Fruit fly (Drosophila melanogaster) whole organism, embryonic: Measurements from ENCODE around the gene CG7069.

Experiments used
- Antp ChIP-seq: fragments of 200-800 bp; sonication (Bioruptor generic); optimal IDR thresholded peaks from 3 replicates; lab custom pipeline; 2016; ENCODE audit warnings: missing biosample characterization, missing genetic modification characterization
- Asciz ChIP-seq: fragments of 200-800 bp; sonication (Bioruptor generic); optimal IDR thresholded peaks from 2 replicates; lab custom pipeline; 2017; ENCODE audit warnings: missing biosample characterization, mild to moderate bottlenecking, missing genetic modification characterization, missing genetic modification reagents
- Atf3 ChIP-seq: fragments of 200-800 bp; sonication (Bioruptor generic); optimal IDR thresholded peaks from 3 replicates; lab custom pipeline; 2016; ENCODE audit warnings: missing biosample characterization, missing genetic modification characterization
- CG10267 ChIP-seq: fragments of 200-800 bp; sonication (Bioruptor generic); optimal IDR thresholded peaks from 2 replicates; lab custom pipeline; 2018; ENCODE audit warnings: missing biosample characterization, mild to moderate bottlenecking, missing genetic modification characterization, moderate library complexity
- CG10321 ChIP-seq: fragments of 200-800 bp; sonication (Bioruptor generic); IDR thresholded peaks from 2 replicates; pipeline ENCODE4 v1.3.6; 2022; ENCODE audit warnings: missing biosample characterization, missing genetic modification characterization
- CG11247 ChIP-seq: fragments of 200-800 bp; sonication (Bioruptor generic); IDR thresholded peaks from 2 replicates; pipeline ENCODE4 v1.3.6; 2022; ENCODE audit warnings: missing biosample characterization, missing genetic modification characterization
- CG11560 ChIP-seq: fragments of 200-800 bp; sonication (Bioruptor generic); IDR thresholded peaks from 3 replicates; pipeline ENCODE4 v1.3.6; 2022; ENCODE audit warnings: missing biosample characterization, missing genetic modification characterization
- CG12659 ChIP-seq: fragments of 200-800 bp; sonication (Bioruptor generic); optimal IDR thresholded peaks from 3 replicates; lab custom pipeline; 2017; ENCODE audit warnings: mild to moderate bottlenecking, missing biosample characterization, missing genetic modification reagents, missing genetic modification characterization
- CG12744 ChIP-seq: fragments of 200-800 bp; sonication (Bioruptor generic); optimal IDR thresholded peaks from 2 replicates; lab custom pipeline; 2016; ENCODE audit warnings: missing biosample characterization, missing genetic modification characterization
- CG12769 ChIP-seq: fragments of 200-800 bp; sonication (Bioruptor generic); optimal IDR thresholded peaks from 2 replicates; lab custom pipeline; 2019; ENCODE audit warnings: missing biosample characterization, mild to moderate bottlenecking, missing genetic modification characterization, moderate library complexity
- CG13287 ChIP-seq: fragments of 200-800 bp; sonication (Bioruptor generic); IDR thresholded peaks from 2 replicates; pipeline ENCODE4 v1.3.6; 2022; ENCODE audit warnings: missing biosample characterization, missing genetic modification characterization; ENCODE audit not compliant: partially characterized antibody
- CG14667 ChIP-seq: fragments of 200-800 bp; sonication (Bioruptor generic); IDR thresholded peaks from 2 replicates; pipeline ENCODE4 v1.3.6; 2022; ENCODE audit warnings: missing biosample characterization, missing genetic modification characterization
- CG14860 ChIP-seq: fragments of 200-800 bp; sonication (Bioruptor generic); IDR thresholded peaks from 3 replicates; pipeline ENCODE4 v1.3.6; 2022; ENCODE audit warnings: missing biosample characterization, missing genetic modification characterization; ENCODE audit not compliant: partially characterized antibody
- CG15696 ChIP-seq: fragments of 200-800 bp; sonication (Bioruptor generic); optimal IDR thresholded peaks from 2 replicates; lab custom pipeline; 2019; ENCODE audit warnings: missing biosample characterization, mild to moderate bottlenecking, missing genetic modification characterization, moderate library complexity
- CG1602 ChIP-seq: fragments of 200-800 bp; sonication (Bioruptor generic); optimal IDR thresholded peaks from 3 replicates; lab custom pipeline; 2016; ENCODE audit warnings: missing biosample characterization, missing genetic modification characterization
- CG1603 ChIP-seq: fragments of 200-800 bp; sonication (Bioruptor generic); optimal IDR thresholded peaks from 2 replicates; lab custom pipeline; 2019; ENCODE audit warnings: missing biosample characterization, mild to moderate bottlenecking, missing genetic modification characterization, moderate library complexity
- CG17612 ChIP-seq: fragments of 200-800 bp; sonication (Bioruptor generic); IDR thresholded peaks from 2 replicates; pipeline ENCODE4 v1.3.6; 2022; ENCODE audit warnings: missing biosample characterization, missing genetic modification characterization
- CG2116 ChIP-seq: fragments of 200-800 bp; sonication (Bioruptor generic); optimal IDR thresholded peaks from 3 replicates; lab custom pipeline; 2018; ENCODE audit warnings: missing biosample characterization, mild to moderate bottlenecking, missing genetic modification characterization
- CG30020 ChIP-seq: fragments of 200-800 bp; optimal IDR thresholded peaks from 2 replicates; lab custom pipeline; 2019; ENCODE audit warnings: missing biosample characterization, mild to moderate bottlenecking, missing genetic modification characterization, moderate library complexity
- CG3163 ChIP-seq: fragments of 200-800 bp; sonication (Bioruptor generic); optimal IDR thresholded peaks from 3 replicates; lab custom pipeline; 2016; ENCODE audit warnings: missing biosample characterization, missing genetic modification characterization
- CG3838 ChIP-seq: fragments of 200-800 bp; sonication (Bioruptor generic); optimal IDR thresholded peaks from 3 replicates; lab custom pipeline; 2016; ENCODE audit warnings: missing biosample characterization, missing genetic modification characterization
- CG4617 ChIP-seq: fragments of 200-800 bp; sonication (Bioruptor generic); optimal IDR thresholded peaks from 3 replicates; lab custom pipeline; 2016; ENCODE audit warnings: missing biosample characterization, missing genetic modification characterization, borderline replicate concordance
- CG6254 ChIP-seq: fragments of 200-800 bp; sonication (Bioruptor generic); optimal IDR thresholded peaks from 3 replicates; lab custom pipeline; 2017; ENCODE audit warnings: mild to moderate bottlenecking, missing biosample characterization, missing genetic modification reagents, missing genetic modification characterization
- CG6765 ChIP-seq: fragments of 200-800 bp; sonication (Bioruptor generic); optimal IDR thresholded peaks from 3 replicates; lab custom pipeline; 2017; ENCODE audit warnings: missing biosample characterization, mild to moderate bottlenecking, missing genetic modification characterization
- CG8281 ChIP-seq: fragments of 200-800 bp; sonication (Bioruptor generic); optimal IDR thresholded peaks from 2 replicates; lab custom pipeline; 2018; ENCODE audit warnings: missing biosample characterization, mild to moderate bottlenecking, missing genetic modification characterization, moderate library complexity
- CG8388 ChIP-seq: fragments of 200-800 bp; sonication (Bioruptor generic); optimal IDR thresholded peaks from 2 replicates; lab custom pipeline; 2019; ENCODE audit warnings: missing biosample characterization, mild to moderate bottlenecking, missing genetic modification characterization, moderate library complexity
- CG9797 ChIP-seq: fragments of 200-800 bp; sonication (Bioruptor generic); optimal IDR thresholded peaks from 3 replicates; lab custom pipeline; 2018; ENCODE audit warnings: missing biosample characterization, mild to moderate bottlenecking, missing genetic modification characterization
- Chrac-16 ChIP-seq: fragments of 200-800 bp; sonication (Bioruptor generic); optimal IDR thresholded peaks from 3 replicates; lab custom pipeline; 2016; ENCODE audit warnings: missing biosample characterization, missing genetic modification characterization
- D19A ChIP-seq: fragments of 200-800 bp; optimal IDR thresholded peaks from 3 replicates; lab custom pipeline; 2019; ENCODE audit warnings: missing biosample characterization, mild to moderate bottlenecking, missing genetic modification characterization, moderate library complexity
- E2f1 ChIP-seq: fragments of 200-800 bp; sonication (Bioruptor generic); IDR thresholded peaks from 2 replicates; pipeline ENCODE4 v1.3.6; 2022; ENCODE audit warnings: missing biosample characterization, missing genetic modification characterization
- Eip74EF ChIP-seq, 2 experiments: fragments of 200-800 bp in 1 of 2; fragments of >200 bp in 1 of 2; sonication (Bioruptor generic) in 1 of 2; optimal IDR thresholded peaks; 2 replicates each; lab custom pipeline; 2017 to 2019; ENCODE audit warnings: missing biosample characterization in 2 of 2, missing genetic modification characterization in 2 of 2, mild to moderate bottlenecking in 1 of 2, moderate library complexity in 1 of 2
- Gug ChIP-seq: fragments of 200-800 bp; sonication (Bioruptor generic); IDR thresholded peaks from 4 replicates; pipeline ENCODE4 v1.3.6; 2022; ENCODE audit warnings: missing biosample characterization, missing genetic modification characterization
- Sox102F ChIP-seq: fragments of 200-800 bp; sonication (Bioruptor generic); optimal IDR thresholded peaks from 2 replicates; lab custom pipeline; 2018; ENCODE audit warnings: missing biosample characterization, mild to moderate bottlenecking, missing genetic modification characterization, moderate library complexity
- Vsx1 ChIP-seq: fragments of 200-800 bp; sonication (Bioruptor generic); optimal IDR thresholded peaks from 2 replicates; lab custom pipeline; 2017; ENCODE audit warnings: missing biosample characterization, mild to moderate bottlenecking, missing genetic modification characterization, missing genetic modification reagents
- ash1 ChIP-seq: fragments of 200-800 bp; sonication (Bioruptor generic); optimal IDR thresholded peaks from 2 replicates; lab custom pipeline; 2018; ENCODE audit warnings: missing biosample characterization, mild to moderate bottlenecking, missing genetic modification characterization
- cas ChIP-seq: fragments of 200-800 bp; sonication (Bioruptor generic); IDR thresholded peaks from 2 replicates; pipeline ENCODE4 v1.3.6; 2022; ENCODE audit warnings: missing biosample characterization, missing genetic modification characterization
- cwo ChIP-seq: fragments of 200-800 bp; sonication (Bioruptor generic); optimal IDR thresholded peaks from 3 replicates; lab custom pipeline; 2017; ENCODE audit warnings: missing biosample characterization, missing genetic modification characterization, mild to moderate bottlenecking, moderate library complexity, missing genetic modification reagents
- en ChIP-seq: fragments of 200-800 bp; sonication (Bioruptor generic); optimal IDR thresholded peaks from 2 replicates; lab custom pipeline; 2016; ENCODE audit warnings: missing biosample characterization, missing genetic modification characterization
- inv ChIP-seq: fragments of 200-800 bp; sonication (Bioruptor generic); IDR thresholded peaks from 2 replicates; pipeline ENCODE4 v1.3.6; 2022; ENCODE audit warnings: missing biosample characterization, missing genetic modification characterization; ENCODE audit not compliant: partially characterized antibody
- kni ChIP-seq: fragments of 200-800 bp; sonication (Bioruptor generic); optimal IDR thresholded peaks from 3 replicates; lab custom pipeline; 2017; ENCODE audit warnings: mild to moderate bottlenecking, missing biosample characterization, missing genetic modification reagents, missing genetic modification characterization
- luna ChIP-seq: fragments of 200-800 bp; sonication (Bioruptor generic); optimal IDR thresholded peaks from 2 replicates; lab custom pipeline; 2016; ENCODE audit warnings: missing biosample characterization, missing genetic modification characterization
- mam ChIP-seq: fragments of 200-800 bp; sonication (Bioruptor generic); optimal IDR thresholded peaks from 3 replicates; lab custom pipeline; 2016; ENCODE audit warnings: missing biosample characterization, missing genetic modification characterization
- nau ChIP-seq: fragments of 200-800 bp; sonication (Bioruptor generic); optimal IDR thresholded peaks from 3 replicates; lab custom pipeline; 2017; ENCODE audit warnings: missing biosample characterization, mild to moderate bottlenecking, missing genetic modification characterization, missing genetic modification reagents
- pita ChIP-seq: fragments of 200-800 bp; sonication (Bioruptor generic); optimal IDR thresholded peaks from 2 replicates; lab custom pipeline; 2017; ENCODE audit warnings: missing biosample characterization, mild to moderate bottlenecking, missing genetic modification characterization
- pzg ChIP-seq: fragments of 200-800 bp; sonication (Bioruptor generic); optimal IDR thresholded peaks from 3 replicates; lab custom pipeline; 2018; ENCODE audit warnings: missing biosample characterization, mild to moderate bottlenecking, missing genetic modification characterization, moderate library complexity
- sim ChIP-seq: fragments of 200-800 bp; sonication (Bioruptor generic); IDR thresholded peaks from 2 replicates; pipeline ENCODE4 v1.3.6; 2022; ENCODE audit warnings: missing biosample characterization, missing genetic modification characterization
- sima ChIP-seq: fragments of 200-800 bp; sonication (Bioruptor generic); optimal IDR thresholded peaks from 2 replicates; lab custom pipeline; 2016; ENCODE audit warnings: missing biosample characterization, missing genetic modification characterization
- trem ChIP-seq: fragments of 200-800 bp; optimal IDR thresholded peaks from 3 replicates; lab custom pipeline; 2019; ENCODE audit warnings: missing biosample characterization, mild to moderate bottlenecking, missing genetic modification characterization, moderate library complexity
- trh ChIP-seq: fragments of 200-800 bp; sonication (Bioruptor generic); optimal IDR thresholded peaks from 2 replicates; lab custom pipeline; 2016; ENCODE audit warnings: missing biosample characterization, missing genetic modification characterization
- tx ChIP-seq: fragments of 200-800 bp; sonication (Bioruptor generic); optimal IDR thresholded peaks from 2 replicates; lab custom pipeline; 2016; ENCODE audit warnings: missing biosample characterization, missing genetic modification characterization

The CG7069 gene

DNA sequence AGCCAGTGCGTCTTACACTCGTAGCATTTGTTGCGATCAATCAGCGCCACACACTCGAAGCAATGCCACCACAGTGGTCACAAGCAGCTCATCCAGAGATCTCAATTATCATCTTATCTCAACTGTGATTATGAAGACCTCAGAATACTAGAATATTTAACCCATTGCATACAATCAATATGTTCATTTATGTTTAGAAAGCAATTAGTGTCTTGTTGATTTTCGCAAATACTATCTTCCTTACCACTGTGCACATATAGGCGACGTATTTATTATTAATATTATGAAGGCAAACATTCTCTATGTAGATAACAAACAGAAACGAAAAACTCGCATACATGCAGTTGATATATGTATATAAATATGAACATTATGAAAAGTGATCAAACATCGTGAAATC is 13.8 kb upstream of the CG7069 start (continued):
- TF ChIP-seq CG8281 (peak; percentile 54), Antp (GFP tag; lab: Kevin White, UChicago) (peak; percentile 20), Chrac-16 (GFP tag; lab: Kevin White, UChicago) (peak; percentile 32), cwo (GFP tag; lab: Kevin White, UChicago) (peak; percentile 54), CG9797 (GFP tag; lab: Kevin White, UChicago) (no peak), CG4617 (GFP tag; lab: Kevin White, UChicago) (no peak), CG14860 (GFP tag; lab: Robert Waterston, UW) (no peak), CG6254 (GFP tag; lab: Kevin White, UChicago) (peak; percentile 83), inv (GFP tag; lab: Robert Waterston, UW) (no peak), tx (GFP tag; lab: Kevin White, UChicago) (no peak), pita (GFP tag; lab: Kevin White, UChicago) (no peak), CG10321 (GFP tag; lab: Robert Waterston, UW) (no peak), CG30020 (no peak), E2f1 (GFP tag; lab: Robert Waterston, UW) (peak; percentile 63), Eip74EF (GFP tag; optimal IDR thresholded peaks at IDR 0.05; lab: Kevin White, UChicago) (peak in 1 of 2 experiments; percentile 52), CG1603 (tag; lab: Kevin White, UChicago) (peak; percentile 85), en (no peak), CG3163 (no peak), CG8388 (GFP tag; lab: Kevin White, UChicago) (peak; percentile 37), CG11247 (GFP tag; lab: Robert Waterston, UW) (peak; percentile 77), CG3838 (GFP tag; lab: Kevin White, UChicago) (peak; percentile 53), CG12744 (GFP tag; lab: Kevin White, UChicago) (peak; percentile 34), kni (GFP tag; lab: Kevin White, UChicago) (peak; percentile 78), cas (no peak), ash1 (GFP tag; lab: Kevin White, UChicago) (no peak), CG11560 (tag; lab: Robert Waterston, UW) (0 out of 3 replicates have a peak, but pooled peaks have one; percentile 39), Vsx1 (GFP tag; lab: Kevin White, UChicago) (peak; percentile 59), luna (GFP tag; lab: Kevin White, UChicago) (no peak), CG14667 (GFP tag; lab: Robert Waterston, UW) (peak; percentile 57), CG17612 (peak; percentile 57), pzg (GFP tag; lab: Kevin White, UChicago) (no peak), trem (peak; percentile 52), Gug (peak; percentile 33; the same call in 1 of the 4 replicates), CG15696 (tag; lab: Kevin White, UChicago) (peak; percentile 89), CG12769 (tag; lab: Kevin White, UChicago) (peak; percentile 65), CG6765 (GFP tag; lab: Kevin White, UChicago) (no peak), sima (GFP tag; lab: Kevin White, UChicago) (no peak), Sox102F (GFP tag; lab: Kevin White, UChicago) (peak; percentile 76), CG2116 (GFP tag; lab: Kevin White, UChicago) (peak; percentile 46), CG12659 (GFP tag; lab: Kevin White, UChicago) (peak; percentile 54), sim (GFP tag; lab: Robert Waterston, UW) (peak; percentile 69), Atf3 (GFP tag; lab: Kevin White, UChicago) (peak; percentile 33), CG10267 (tag; lab: Kevin White, UChicago) (peak; percentile 65), D19A (tag; lab: Kevin White, UChicago) (peak; percentile 60), Asciz (GFP tag; lab: Kevin White, UChicago) (peak; percentile 92), mam (GFP tag; lab: Kevin White, UChicago) (no peak), CG13287 (GFP tag; lab: Robert Waterston, UW) (no peak), trh (GFP tag; lab: Kevin White, UChicago) (peak; percentile 63), CG1602 (GFP tag; lab: Kevin White, UChicago) (peak; percentile 74), nau (GFP tag; lab: Kevin White, UChicago) (peak; percentile 86)
